Worm (Caenorhabditis elegans) whole organism, mixed stage, embryonic: ENCODE data around the gene epic-3.

Experiments used
- blmp-1 ChIP-seq: fragments of 150-350 bp; optimal IDR thresholded peaks from 2 replicates; lab custom pipeline; 2014; ENCODE audit warnings: missing biosample characterization, missing genetic modification characterization
- elt-1 ChIP-seq: sonication (generic microtip); optimal IDR thresholded peaks from 2 replicates; lab custom pipeline; 2017; ENCODE audit warnings: missing genetic modification characterization, mild to moderate bottlenecking, missing compliant biosample characterization, antibody characterized with exemption, moderate library complexity, borderline replicate concordance; ENCODE audit not compliant: insufficient read depth
- hlh-1 ChIP-seq: fragments of 150-350 bp; optimal IDR thresholded peaks from 2 replicates; lab custom pipeline; 2014; ENCODE audit warnings: missing biosample characterization, missing genetic modification reagents, missing genetic modification characterization
- unc-62 ChIP-seq: fragments of 150-350 bp; optimal IDR thresholded peaks from 2 replicates; lab custom pipeline; 2014; ENCODE audit warnings: missing biosample characterization, missing genetic modification reagents, missing genetic modification characterization

ce11 chrIV:1727538-1728072, 3.4 kb upstream of the epic-3 start:
- TF ChIP-seq hlh-1 (tag; lab: Kevin White, UChicago) (no peak), elt-1 (tag; lab: Kevin White, UChicago) (no peak), blmp-1 (no peak), unc-62 (GFP tag; lab: Kevin White, UChicago) (no peak)
